Worm (Caenorhabditis elegans) whole organism, early embryonic: ENCODE results near the gene C05A9.2.

Experiments used
- B0310.2 ChIP-seq: sonication (generic microtip); optimal IDR thresholded peaks from 2 replicates; lab custom pipeline; 2016; ENCODE audit warnings: mild to moderate bottlenecking, missing genetic modification characterization, missing compliant biosample characterization
- F13C5.2 ChIP-seq: sonication (generic microtip); optimal IDR thresholded peaks from 2 replicates; lab custom pipeline; 2017; ENCODE audit warnings: mild to moderate bottlenecking, missing genetic modification characterization, inconsistent platforms, missing compliant biosample characterization
- aly-1 ChIP-seq: sonication (generic microtip); optimal IDR thresholded peaks from 2 replicates; lab custom pipeline; 2016; ENCODE audit warnings: missing genetic modification characterization, missing compliant biosample characterization
- ama-1 ChIP-seq: fragments of 150-350 bp; optimal IDR thresholded peaks from 2 replicates; lab custom pipeline; 2014
- ceh-13 ChIP-seq: fragments of 200-800 bp; sonication (Bioruptor generic); optimal IDR thresholded peaks from 2 replicates; lab custom pipeline; 2018; ENCODE audit warnings: mild to moderate bottlenecking, missing genetic modification characterization, missing compliant biosample characterization
- ceh-36 ChIP-seq: sonication (generic microtip); optimal IDR thresholded peaks from 2 replicates; lab custom pipeline; 2016; ENCODE audit warnings: missing genetic modification characterization, inconsistent platforms, missing compliant biosample characterization
- ets-7 ChIP-seq: sonication (generic microtip); optimal IDR thresholded peaks from 2 replicates; lab custom pipeline; 2016; ENCODE audit warnings: missing genotype, missing genetic modification characterization, missing compliant biosample characterization
- flt-1 ChIP-seq: fragments of 200-800 bp; sonication (Bioruptor generic); IDR thresholded peaks from 2 replicates; pipeline ENCODE4 v1.3.6; 2022; ENCODE audit warnings: missing genetic modification characterization, missing compliant biosample characterization
- hmbx-1 ChIP-seq: sonication (generic microtip); optimal IDR thresholded peaks from 2 replicates; lab custom pipeline; 2016; ENCODE audit warnings: mild to moderate bottlenecking, missing genetic modification characterization, missing compliant biosample characterization
- hmg-4 ChIP-seq: fragments of 200-800 bp; sonication (Bioruptor generic); optimal IDR thresholded peaks from 2 replicates; lab custom pipeline; 2018; ENCODE audit warnings: mild to moderate bottlenecking, missing genetic modification characterization, missing compliant biosample characterization
- hnd-1 ChIP-seq: sonication (generic microtip); optimal IDR thresholded peaks from 2 replicates; lab custom pipeline; 2016; ENCODE audit warnings: missing genetic modification characterization, missing compliant biosample characterization
- pes-1 ChIP-seq: fragments of 200-800 bp; sonication (Bioruptor generic); IDR thresholded peaks from 2 replicates; pipeline ENCODE4 v1.3.6; 2022; ENCODE audit warnings: missing genetic modification reagents, missing genetic modification characterization, missing compliant biosample characterization
- scrt-1 ChIP-seq: fragments of 200-800 bp; sonication (Bioruptor generic); IDR thresholded peaks from 2 replicates; pipeline ENCODE4 v1.3.6; 2022; ENCODE audit warnings: missing genetic modification characterization, missing compliant biosample characterization
- sea-1 ChIP-seq: fragments of 200-800 bp; sonication (Bioruptor generic); conservative IDR thresholded peaks from 2 replicates; pipeline ENCODE4 v1.3.6; 2022; ENCODE audit warnings: missing genetic modification characterization, missing compliant biosample characterization
- tbx-11 ChIP-seq: fragments of 200-800 bp; sonication (Bioruptor generic); IDR thresholded peaks from 2 replicates; pipeline ENCODE4 v1.3.6; 2022; ENCODE audit warnings: missing genetic modification characterization, missing compliant biosample characterization
- tbx-37 ChIP-seq: fragments of 200-800 bp; sonication (Bioruptor generic); conservative IDR thresholded peaks from 2 replicates; pipeline ENCODE4 v1.3.6; 2022; ENCODE audit warnings: missing genetic modification reagents, missing genetic modification characterization, missing compliant biosample characterization
- tra-4 ChIP-seq: sonication (generic microtip); optimal IDR thresholded peaks from 2 replicates; lab custom pipeline; 2017; ENCODE audit warnings: missing genetic modification characterization, missing compliant biosample characterization

C05A9.2 gene

DNA sequence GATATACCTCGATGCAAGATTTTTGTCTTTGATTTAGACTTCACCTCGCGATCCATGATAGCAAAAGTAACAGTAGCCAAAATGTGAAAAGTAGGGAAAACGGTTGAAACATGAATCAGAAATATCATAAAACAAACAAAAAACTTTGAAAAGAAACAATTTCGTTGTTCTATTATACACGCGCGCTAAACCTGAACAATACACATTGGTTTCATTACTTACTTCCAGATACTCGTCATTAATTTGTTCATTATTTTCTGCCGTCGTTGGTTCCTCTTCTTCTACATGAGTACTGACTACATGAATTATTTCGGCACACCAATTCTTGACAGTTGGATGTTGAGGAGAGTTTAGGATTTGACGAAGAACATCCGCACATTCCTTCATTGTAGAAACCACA lies 24.0 kb downstream of the C05A9.2 start, which contains the start of gene F31B12.3:
TSS of gene F31B12.3 (minus strand) at position 101 of the 400 bp plus-strand sequence.
- no peak for TF ChIP-seq hnd-1 (tag; lab: Kevin White, UChicago)
- TF ChIP-seq ceh-36 (tag; lab: Kevin White, UChicago): no peak
- TF ChIP-seq ama-1 (lab: Kevin White, UChicago): no peak
- TF ChIP-seq flt-1: no peak
- no peak for TF ChIP-seq tra-4 (tag; lab: Kevin White, UChicago)
- TF ChIP-seq pes-1: no peak
- no peak for TF ChIP-seq ets-7 (tag; lab: Kevin White, UChicago)
- TF ChIP-seq hmbx-1: no peak
- TF ChIP-seq hmg-4: no peak
- TF ChIP-seq B0310.2 (tag; lab: Kevin White, UChicago): no peak
- no peak for TF ChIP-seq sea-1 (GFP tag; lab: Robert Waterston, UW)
- TF ChIP-seq scrt-1: no peak
- TF ChIP-seq F13C5.2 (tag; lab: Kevin White, UChicago): no peak
- TF ChIP-seq aly-1 (tag; lab: Kevin White, UChicago): no peak
- TF ChIP-seq tbx-37 (GFP tag; lab: Robert Waterston, UW): no peak
- no peak for TF ChIP-seq tbx-11
- no peak for TF ChIP-seq ceh-13 (GFP tag; lab: Kevin White, UChicago)

DNA sequence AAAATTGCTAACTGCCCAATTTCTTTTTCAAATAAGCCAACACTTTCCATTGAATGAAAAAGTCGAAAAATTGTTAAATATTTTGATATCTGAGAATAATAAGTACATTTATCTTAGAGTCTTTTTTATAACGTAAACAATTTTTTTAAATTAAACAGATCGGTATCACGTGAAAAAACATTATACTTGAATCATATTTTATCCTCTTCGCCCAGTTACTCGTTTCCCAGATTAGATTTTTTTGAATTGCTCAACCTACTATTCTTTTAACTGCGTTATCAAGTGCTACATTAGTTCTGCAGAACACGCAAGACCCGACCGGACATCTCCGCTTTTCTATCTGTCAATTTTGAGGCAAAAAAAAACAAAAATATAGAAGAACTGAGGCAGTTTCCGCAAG lies 40.0 kb downstream of the C05A9.2 start, which contains the start of gene F31B12.4:
TSS of gene F31B12.4 (plus strand) at position 301 of the 400 bp plus-strand sequence.
- TF ChIP-seq ceh-13 (GFP tag; lab: Kevin White, UChicago) (no peak), ets-7 (tag; lab: Kevin White, UChicago) (no peak), aly-1 (tag; lab: Kevin White, UChicago) (no peak), scrt-1 (no peak), sea-1 (GFP tag; lab: Robert Waterston, UW) (no peak), F13C5.2 (tag; lab: Kevin White, UChicago) (no peak), tbx-11 (no peak)

DNA sequence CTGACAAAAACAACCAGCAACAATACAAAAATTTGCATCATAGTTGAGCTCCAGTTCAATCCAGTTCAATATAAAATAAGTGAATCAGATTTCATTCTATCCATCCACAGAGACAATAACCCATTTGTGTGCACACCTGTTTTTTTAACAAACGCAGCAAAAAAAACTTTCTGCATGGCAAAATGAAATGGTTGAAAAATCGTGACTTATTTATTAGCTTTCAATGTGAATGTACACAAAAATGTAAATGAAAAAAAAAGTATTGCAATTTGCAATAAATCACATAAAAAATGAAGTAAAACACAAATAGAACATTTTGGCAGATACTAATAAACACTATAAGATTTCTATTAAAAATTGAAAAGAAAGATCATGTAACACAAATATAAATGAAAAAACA lies 49.8 kb downstream of the C05A9.2 start, which contains the start of gene T05A10.6:
TSS of gene T05A10.6 (minus strand) at position 101 of the 400 bp plus-strand sequence.
- TF ChIP-seq hmbx-1 (no peak), sea-1 (GFP tag; lab: Robert Waterston, UW) (no peak), tbx-37 (GFP tag; lab: Robert Waterston, UW) (no peak), F13C5.2 (tag; lab: Kevin White, UChicago) (no peak), pes-1 (no peak), ets-7 (tag; lab: Kevin White, UChicago) (no peak), ama-1 (lab: Kevin White, UChicago) (no peak), ceh-36 (tag; lab: Kevin White, UChicago) (no peak), tra-4 (tag; lab: Kevin White, UChicago) (no peak), ceh-13 (GFP tag; lab: Kevin White, UChicago) (no peak), flt-1 (no peak), scrt-1 (no peak), tbx-11 (no peak), hnd-1 (tag; lab: Kevin White, UChicago) (no peak), hmg-4 (no peak), B0310.2 (tag; lab: Kevin White, UChicago) (no peak), aly-1 (tag; lab: Kevin White, UChicago) (no peak)

DNA sequence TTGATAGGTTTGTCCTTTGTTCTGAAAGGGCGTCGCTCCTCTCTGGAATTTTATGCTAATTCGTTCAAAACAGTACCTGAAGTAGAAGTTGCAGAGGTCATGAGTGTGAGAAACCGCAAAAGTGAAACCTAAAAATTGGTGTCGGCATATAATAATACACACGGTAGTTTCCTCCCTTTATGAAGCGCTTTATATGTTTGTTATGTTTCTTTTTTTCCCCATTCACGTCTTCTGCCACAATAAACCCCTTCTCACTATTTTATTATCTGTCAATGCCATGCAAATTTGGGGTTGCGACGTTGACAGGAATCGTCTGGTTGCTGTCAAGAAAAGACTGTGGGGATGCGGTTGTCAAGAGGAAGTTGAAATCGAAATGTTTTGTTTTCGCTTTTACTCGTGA lies 52.0 kb downstream of the C05A9.2 start, which contains the start of gene vap-2:
TSS of gene vap-2 (minus strand) at position 101 of the 400 bp plus-strand sequence.
- TF ChIP-seq flt-1 (no peak), sea-1 (GFP tag; lab: Robert Waterston, UW) (no peak), tbx-11 (no peak), hmg-4 (no peak)
